Worm (Caenorhabditis elegans) whole organism, late embryonic: ENCODE data around the gene F52G3.7.

Experiments
- F13H6.1 ChIP-seq: sonication (generic microtip); optimal IDR thresholded peaks from 2 replicates; lab custom pipeline; 2016; ENCODE audit warnings: missing genetic modification characterization, missing compliant biosample characterization
- T23F11.4 ChIP-seq: fragments of 200-800 bp; sonication (Bioruptor generic); optimal IDR thresholded peaks from 2 replicates; lab custom pipeline; 2018; ENCODE audit warnings: mild to moderate bottlenecking, missing genetic modification characterization, missing compliant biosample characterization
- ama-1 ChIP-seq: fragments of 150-350 bp; optimal IDR thresholded peaks from 2 replicates; lab custom pipeline; 2014
- ceh-18 ChIP-seq: sonication (generic microtip); optimal IDR thresholded peaks from 2 replicates; lab custom pipeline; 2016; ENCODE audit warnings: missing genetic modification characterization, missing compliant biosample characterization
- ceh-19 ChIP-seq: fragments of 200-800 bp; sonication (Bioruptor generic); optimal IDR thresholded peaks from 2 replicates; lab custom pipeline; 2018; ENCODE audit warnings: mild to moderate bottlenecking, missing genetic modification characterization, missing compliant biosample characterization
- ceh-22 ChIP-seq: sonication (generic microtip); optimal IDR thresholded peaks from 2 replicates; lab custom pipeline; 2017; ENCODE audit warnings: missing biosample characterization, missing genetic modification characterization
- ceh-24 ChIP-seq: sonication (generic microtip); optimal IDR thresholded peaks from 2 replicates; lab custom pipeline; 2016; ENCODE audit warnings: mild to moderate bottlenecking, missing genetic modification characterization, missing compliant biosample characterization
- ceh-30 ChIP-seq: fragments of 150-350 bp; optimal IDR thresholded peaks from 2 replicates; lab custom pipeline; 2014; ENCODE audit warnings: missing biosample characterization, missing genetic modification characterization
- ceh-34 ChIP-seq: sonication (generic microtip); optimal IDR thresholded peaks from 2 replicates; lab custom pipeline; 2016; ENCODE audit warnings: mild to moderate bottlenecking, missing genetic modification characterization, missing compliant biosample characterization
- ceh-45 ChIP-seq: fragments of 200-800 bp; sonication (Bioruptor generic); IDR thresholded peaks from 2 replicates; pipeline ENCODE4 v1.3.6; 2022; ENCODE audit warnings: missing genetic modification reagents, missing genetic modification characterization, missing compliant biosample characterization
- ceh-48 ChIP-seq: sonication (generic microtip); optimal IDR thresholded peaks from 2 replicates; lab custom pipeline; 2016; ENCODE audit warnings: missing genetic modification characterization, inconsistent platforms, missing compliant biosample characterization
- ceh-6 ChIP-seq: fragments of 200-800 bp; sonication (Bioruptor generic); optimal IDR thresholded peaks from 2 replicates; lab custom pipeline; 2018; ENCODE audit warnings: mild to moderate bottlenecking, missing genetic modification characterization, missing compliant biosample characterization
- dmd-4 ChIP-seq: sonication (generic microtip); optimal IDR thresholded peaks from 2 replicates; lab custom pipeline; 2016; ENCODE audit warnings: borderline replicate concordance, missing genetic modification characterization, missing compliant biosample characterization
- dve-1 ChIP-seq: sonication (generic microtip); optimal IDR thresholded peaks from 2 replicates; lab custom pipeline; 2017; ENCODE audit warnings: antibody characterized with exemption, mild to moderate bottlenecking, missing genetic modification characterization, missing compliant biosample characterization
- elt-2 ChIP-seq: sonication (generic microtip); optimal IDR thresholded peaks from 2 replicates; lab custom pipeline; 2016; ENCODE audit warnings: missing genetic modification reagents, missing genetic modification characterization, missing compliant biosample characterization
- eyg-1 ChIP-seq: sonication (generic microtip); optimal IDR thresholded peaks from 2 replicates; lab custom pipeline; 2016; ENCODE audit warnings: missing genotype, missing genetic modification characterization, missing compliant biosample characterization
- gmeb-2 ChIP-seq: sonication (generic microtip); optimal IDR thresholded peaks from 2 replicates; lab custom pipeline; 2016; ENCODE audit warnings: missing genetic modification characterization, inconsistent platforms, missing compliant biosample characterization
- hlh-13 ChIP-seq: fragments of 200-800 bp; sonication (Bioruptor generic); optimal IDR thresholded peaks from 2 replicates; lab custom pipeline; 2018; ENCODE audit warnings: mild to moderate bottlenecking, missing genetic modification characterization, missing compliant biosample characterization
- hlh-15 ChIP-seq: sonication (generic microtip); optimal IDR thresholded peaks from 2 replicates; lab custom pipeline; 2016; ENCODE audit warnings: missing genetic modification characterization, missing compliant biosample characterization
- hlh-6 ChIP-seq: sonication (generic microtip); optimal IDR thresholded peaks from 2 replicates; lab custom pipeline; 2016; ENCODE audit warnings: missing genotype, missing genetic modification characterization, missing compliant biosample characterization
- lin-11 ChIP-seq: fragments of 200-800 bp; sonication (Bioruptor generic); optimal IDR thresholded peaks from 2 replicates; lab custom pipeline; 2018; ENCODE audit warnings: mild to moderate bottlenecking, missing genetic modification characterization, missing compliant biosample characterization
- mec-3 ChIP-seq: sonication (generic microtip); optimal IDR thresholded peaks from 2 replicates; lab custom pipeline; 2016; ENCODE audit warnings: borderline replicate concordance, missing genetic modification characterization, missing compliant biosample characterization
- nfya-1 ChIP-seq: sonication (generic microtip); optimal IDR thresholded peaks from 2 replicates; lab custom pipeline; 2017; ENCODE audit warnings: missing genetic modification characterization, mild to moderate bottlenecking, missing compliant biosample characterization, antibody characterized with exemption, moderate library complexity
- nhr-11 ChIP-seq: fragments of 150-350 bp; optimal IDR thresholded peaks from 2 replicates; lab custom pipeline; 2014; ENCODE audit warnings: missing biosample characterization, missing genetic modification characterization
- nhr-232 ChIP-seq: sonication (generic microtip); optimal IDR thresholded peaks from 2 replicates; lab custom pipeline; 2016; ENCODE audit warnings: missing genetic modification characterization, missing compliant biosample characterization
- odd-2 ChIP-seq: sonication (generic microtip); optimal IDR thresholded peaks from 2 replicates; lab custom pipeline; 2017; ENCODE audit warnings: antibody characterized with exemption, mild to moderate bottlenecking, missing genetic modification characterization, missing compliant biosample characterization
- pag-3 ChIP-seq: sonication (generic microtip); optimal IDR thresholded peaks from 2 replicates; lab custom pipeline; 2016; ENCODE audit warnings: missing compliant biosample characterization, missing genetic modification characterization, borderline replicate concordance
- pat-9 ChIP-seq: fragments of 200-800 bp; sonication (Bioruptor generic); optimal IDR thresholded peaks from 2 replicates; lab custom pipeline; 2018; ENCODE audit warnings: mild to moderate bottlenecking, missing genetic modification characterization, moderate library complexity, missing compliant biosample characterization
- pha-2 ChIP-seq: sonication (generic microtip); optimal IDR thresholded peaks from 2 replicates; lab custom pipeline; 2017; ENCODE audit warnings: mild to moderate bottlenecking, missing genetic modification characterization, missing compliant biosample characterization
- pha-4 ChIP-seq: fragments of 150-350 bp; optimal IDR thresholded peaks from 2 replicates; lab custom pipeline; 2018; ENCODE audit warnings: missing biosample characterization, missing genetic modification reagents, missing genetic modification characterization
- pros-1 ChIP-seq: fragments of 150-350 bp; optimal IDR thresholded peaks from 2 replicates; lab custom pipeline; 2014; ENCODE audit warnings: missing biosample characterization, missing genetic modification reagents, missing genetic modification characterization
- sox-4 ChIP-seq: sonication (generic microtip); optimal IDR thresholded peaks from 2 replicates; lab custom pipeline; 2017; ENCODE audit warnings: mild to moderate bottlenecking, missing genetic modification characterization, inconsistent platforms, missing compliant biosample characterization
- syd-9 ChIP-seq: sonication (generic microtip); optimal IDR thresholded peaks from 2 replicates; lab custom pipeline; 2016; ENCODE audit warnings: mild to moderate bottlenecking, missing genetic modification characterization, moderate library complexity, missing compliant biosample characterization
- tbx-2 ChIP-seq: sonication (generic microtip); optimal IDR thresholded peaks from 2 replicates; lab custom pipeline; 2016; ENCODE audit warnings: missing genetic modification characterization, missing compliant biosample characterization
- tbx-7 ChIP-seq: sonication (generic microtip); optimal IDR thresholded peaks from 2 replicates; lab custom pipeline; 2016; ENCODE audit warnings: missing genotype, missing genetic modification characterization, missing compliant biosample characterization
- ttx-3 ChIP-seq: sonication (generic microtip); optimal IDR thresholded peaks from 2 replicates; lab custom pipeline; 2016; ENCODE audit warnings: missing genetic modification reagents, missing genetic modification characterization, missing compliant biosample characterization
- unc-3 ChIP-seq, 2 experiments: fragments of 200-800 bp in 1 of 2; sonication (Bioruptor generic) in 1 of 2; sonication (generic microtip) in 1 of 2; conservative IDR thresholded peaks in 1 of 2; optimal IDR thresholded peaks in 1 of 2; 2 replicates each; pipeline versions ENCODE4 v1.3.6 to Lab custom; 2016 to 2022; ENCODE audit warnings: missing compliant biosample characterization in 2 of 2, missing genetic modification characterization in 2 of 2, missing genetic modification reagents in 1 of 2
- unc-55 ChIP-seq: sonication (generic microtip); optimal IDR thresholded peaks from 2 replicates; lab custom pipeline; 2017; ENCODE audit warnings: missing biosample characterization, missing genetic modification reagents, missing genetic modification characterization
- unc-86 ChIP-seq: sonication (generic microtip); optimal IDR thresholded peaks from 2 replicates; lab custom pipeline; 2016; ENCODE audit warnings: missing genetic modification characterization, missing compliant biosample characterization
- ztf-16 ChIP-seq: sonication (generic microtip); optimal IDR thresholded peaks from 2 replicates; lab custom pipeline; 2017; ENCODE audit warnings: missing genetic modification characterization, missing compliant biosample characterization

The F52G3.7 gene

DNA sequence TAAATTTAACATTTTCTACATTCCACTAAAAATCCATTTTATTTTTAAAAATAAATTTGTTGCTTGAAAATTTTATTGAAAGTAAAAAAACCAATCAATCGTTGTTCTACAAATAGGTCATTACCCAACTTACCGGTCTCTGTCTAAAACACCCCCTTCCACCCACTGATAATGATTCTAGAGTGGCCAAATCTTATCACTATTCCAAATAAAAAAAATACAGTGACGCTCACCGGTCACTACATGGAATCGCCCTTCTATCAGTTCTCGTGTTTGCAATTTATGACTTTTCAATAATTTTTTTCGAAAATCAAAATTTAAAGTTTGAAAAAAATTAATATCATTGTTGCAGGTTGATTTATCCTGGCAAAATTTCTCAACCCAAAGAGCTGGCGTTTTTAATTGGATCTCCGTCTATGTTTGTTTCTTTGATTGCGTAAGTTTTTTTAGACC is at the start of gene F52G3.7, which contains the start of gene F52G3.1:
F52G3.7 (plus strand) TSS at position 403 of the 453 bp plus-strand sequence.
F52G3.1 (plus strand) TSS at position 353 of the 453 bp plus-strand sequence.
- peak; percentile 51 for TF ChIP-seq elt-2 (tag; lab: Kevin White, UChicago)
- TF ChIP-seq pros-1 (tag; lab: Kevin White, UChicago): no peak

DNA sequence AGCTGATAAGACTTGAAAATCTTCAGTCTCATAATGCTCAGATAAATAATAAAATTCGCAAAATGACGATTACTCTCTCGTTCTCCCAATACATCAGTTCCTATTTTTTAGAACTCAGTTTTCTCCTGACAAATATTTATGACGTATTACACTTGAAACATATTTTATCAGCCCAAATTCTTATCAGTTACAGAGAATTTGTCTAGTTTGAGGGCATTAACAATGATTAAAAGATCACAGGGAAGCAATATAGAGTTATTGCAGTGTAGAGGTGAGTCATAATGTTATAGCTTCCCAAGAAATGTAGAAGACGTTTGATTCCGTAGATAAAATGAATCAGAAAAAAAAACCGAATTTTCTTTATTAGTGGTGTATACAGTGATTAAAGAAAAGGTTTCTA is 44.3 kb upstream of the F52G3.7 start:
- TF ChIP-seq ceh-45 (no peak), elt-2 (tag; lab: Kevin White, UChicago) (peak; percentile 74)

DNA sequence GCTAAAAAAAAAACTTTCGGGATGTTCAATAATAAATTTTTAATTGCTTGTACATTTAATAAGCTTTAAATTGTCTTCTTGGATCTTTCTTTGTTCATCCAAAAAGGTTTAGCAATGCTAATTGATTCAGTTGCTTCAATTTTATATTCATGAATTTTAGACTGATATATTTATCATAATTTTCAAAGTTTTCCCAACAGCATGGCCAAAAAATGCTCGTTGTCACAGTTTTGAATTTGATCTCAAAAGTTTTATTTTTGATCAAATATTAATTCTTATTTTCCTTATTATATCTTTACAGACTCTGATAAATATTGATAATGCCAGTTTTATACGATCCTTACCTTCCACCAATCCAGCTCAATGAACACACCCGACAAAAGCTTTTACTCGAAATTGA is 42.2 kb upstream of the F52G3.7 start, which contains the start of gene fbxb-114:
fbxb-114 (plus strand) TSS at position 301 of the 400 bp plus-strand sequence.
- TF ChIP-seq hlh-6 (tag; lab: Kevin White, UChicago) (no peak), sox-4 (tag; lab: Kevin White, UChicago) (no peak), dmd-4 (tag; lab: Kevin White, UChicago) (no peak)

DNA sequence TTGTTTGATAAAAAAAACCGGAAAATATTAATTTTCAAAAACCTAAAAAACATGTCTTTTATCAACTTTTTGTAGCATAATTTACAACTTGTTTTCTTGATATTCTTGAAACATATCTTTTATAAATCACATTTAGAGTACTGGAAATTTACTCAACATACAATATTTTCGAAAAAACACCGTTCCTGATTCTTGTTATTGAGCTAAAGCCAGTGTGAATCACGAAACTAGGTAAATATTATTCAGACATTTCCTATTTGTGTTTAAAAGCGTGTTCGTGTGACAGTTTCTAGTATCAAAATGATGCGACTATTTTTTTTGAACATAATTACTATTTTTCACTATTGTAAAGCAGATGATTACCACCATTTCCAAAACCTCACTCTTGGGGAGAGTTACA is 40.1 kb upstream of the F52G3.7 start, which contains the start of gene C30E1.4:
C30E1.4 (plus strand) TSS at position 301 of the 400 bp plus-strand sequence.
- no peak for TF ChIP-seq tbx-2 (tag; lab: Kevin White, UChicago)
- TF ChIP-seq lin-11 (tag; lab: Kevin White, UChicago): no peak
- no peak for TF ChIP-seq nhr-11 (tag; lab: Kevin White, UChicago)
- TF ChIP-seq ceh-34 (tag; lab: Kevin White, UChicago): no peak
- no peak for TF ChIP-seq gmeb-2 (tag; lab: Kevin White, UChicago)
- TF ChIP-seq unc-55 (GFP tag; lab: Kevin White, UChicago): no peak
- TF ChIP-seq tbx-7 (tag; lab: Kevin White, UChicago): no peak
- TF ChIP-seq syd-9: no peak
- TF ChIP-seq ceh-24 (tag; lab: Kevin White, UChicago): no peak
- no peak for TF ChIP-seq nhr-232 (tag; lab: Kevin White, UChicago)
- no peak for TF ChIP-seq ceh-45

DNA sequence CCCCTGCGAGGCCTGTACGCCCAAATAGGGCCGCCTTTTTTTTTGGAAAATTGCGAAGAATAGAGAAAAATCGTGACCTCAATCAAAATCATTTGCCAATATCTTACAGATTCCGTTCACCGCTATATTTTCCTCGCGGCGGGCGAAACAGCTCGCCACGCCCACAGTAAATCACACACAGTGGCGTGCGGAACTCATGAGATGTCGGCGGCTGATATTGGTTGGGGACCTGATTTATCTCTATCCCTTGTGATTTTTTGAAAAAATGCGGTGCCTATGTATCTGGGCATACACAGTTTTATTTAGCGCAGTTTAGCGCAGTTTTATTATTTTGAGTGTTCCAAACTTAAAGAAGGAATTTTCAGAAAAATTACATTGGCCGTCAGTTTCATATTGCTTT is 38.4 kb upstream of the F52G3.7 start:
- no peak for TF ChIP-seq nfya-1
- TF ChIP-seq pat-9: no peak
- TF ChIP-seq T23F11.4 (GFP tag; lab: Kevin White, UChicago): no peak
- no peak for TF ChIP-seq hlh-13
- no peak for TF ChIP-seq pros-1 (tag; lab: Kevin White, UChicago)
- no peak for TF ChIP-seq unc-3 (GFP tag; conservative IDR thresholded peaks at IDR 0.05; lab: Robert Waterston, UW)
- TF ChIP-seq unc-3 (tag; optimal IDR thresholded peaks at IDR 0.05; lab: Kevin White, UChicago): no peak
- TF ChIP-seq hlh-15 (tag; lab: Kevin White, UChicago): no peak
- TF ChIP-seq mec-3 (tag; lab: Kevin White, UChicago): no peak
- TF ChIP-seq nhr-232 (tag; lab: Kevin White, UChicago): no peak
- TF ChIP-seq odd-2 (tag; lab: Kevin White, UChicago): no peak
- no peak for TF ChIP-seq dmd-4 (tag; lab: Kevin White, UChicago)
- no peak for TF ChIP-seq elt-2 (tag; lab: Kevin White, UChicago)
- TF ChIP-seq nhr-11 (tag; lab: Kevin White, UChicago): no peak

DNA sequence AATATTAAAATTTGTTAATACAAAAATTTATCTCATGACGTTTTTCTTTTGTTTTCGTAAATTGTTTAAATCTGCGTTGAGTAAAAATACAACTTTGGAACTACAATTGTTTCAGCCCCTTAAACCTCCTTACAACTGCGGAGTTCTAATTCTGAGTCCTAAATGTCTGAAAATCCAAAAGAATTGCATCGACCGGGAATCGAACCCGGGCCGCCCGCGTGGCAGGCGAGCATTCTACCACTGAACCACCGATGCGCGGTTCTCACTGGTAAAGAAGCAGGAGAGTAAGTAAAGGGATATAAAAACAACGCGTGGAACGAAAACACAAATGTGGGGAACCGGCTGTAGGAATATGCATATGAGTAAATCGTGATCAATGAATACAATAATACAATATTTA is 35.6 kb upstream of the F52G3.7 start:
- TF ChIP-seq ceh-30 (tag; lab: Kevin White, UChicago): no peak
- peak; percentile 72 for TF ChIP-seq pha-2
- no peak for TF ChIP-seq nhr-11 (tag; lab: Kevin White, UChicago)
- TF ChIP-seq hlh-6 (tag; lab: Kevin White, UChicago): peak; percentile 70
- TF ChIP-seq ceh-19 (GFP tag; lab: Kevin White, UChicago): peak; percentile 57
- TF ChIP-seq ceh-48 (tag; lab: Kevin White, UChicago): peak; percentile 56
- peak; percentile 38 for TF ChIP-seq nfya-1
- peak; percentile 26 for TF ChIP-seq dve-1 (tag; lab: Kevin White, UChicago)
- TF ChIP-seq unc-86: peak; percentile 64
- peak; percentile 71 for TF ChIP-seq ceh-34 (tag; lab: Kevin White, UChicago)
- TF ChIP-seq tbx-2 (tag; lab: Kevin White, UChicago): peak; percentile 67
- TF ChIP-seq ama-1 (lab: Kevin White, UChicago): no peak
- TF ChIP-seq syd-9: peak; percentile 66
- no peak for TF ChIP-seq ceh-22 (tag; lab: Kevin White, UChicago)
- no peak for TF ChIP-seq pag-3 (tag; lab: Kevin White, UChicago)
- peak; percentile 71 for TF ChIP-seq ttx-3 (tag; lab: Kevin White, UChicago)
- peak; percentile 11 for TF ChIP-seq eyg-1 (tag; lab: Kevin White, UChicago)
- TF ChIP-seq F13H6.1 (tag; lab: Kevin White, UChicago): no peak
- TF ChIP-seq ceh-18 (tag; lab: Kevin White, UChicago): no peak
- TF ChIP-seq ceh-6 (GFP tag; lab: Kevin White, UChicago): peak; percentile 81
- TF ChIP-seq pha-4 (tag; lab: Kevin White, UChicago): no peak
- peak; percentile 63 for TF ChIP-seq ztf-16 (tag; lab: Kevin White, UChicago)
